Fruit fly (Drosophila melanogaster) Kc167 (cell line): ENCODE measurements around the gene CG10996.

Experiments
- Myc ChIP-seq: fragments of >200 bp; optimal IDR thresholded peaks from 2 replicates; lab custom pipeline; 2017; ENCODE audit warnings: missing external identifiers
- Sin3A ChIP-seq: fragments of >200 bp; optimal IDR thresholded peaks from 2 replicates; lab custom pipeline; 2018; ENCODE audit warnings: missing external identifiers
- h ChIP-seq: fragments of >200 bp; optimal IDR thresholded peaks from 3 replicates; lab custom pipeline; 2018; ENCODE audit warnings: missing external identifiers
- insv ChIP-seq: fragments of >200 bp; optimal IDR thresholded peaks from 3 replicates; lab custom pipeline; 2018; ENCODE audit warnings: missing external identifiers
- psq ChIP-seq: fragments of >200 bp; optimal IDR thresholded peaks from 2 replicates; lab custom pipeline; 2017; ENCODE audit warnings: missing external identifiers
- ttk ChIP-seq: sonication (Bioruptor generic); optimal IDR thresholded peaks from 2 replicates; lab custom pipeline; 2017; ENCODE audit warnings: missing external identifiers

The CG10996 gene

dm6 chrX:13821039-13821774 is 23.8 kb upstream of the CG10996 start:
- TF ChIP-seq ttk (lab: Kevin White, UChicago): no peak
- no peak for TF ChIP-seq h (lab: Kevin White, UChicago)
- TF ChIP-seq psq (lab: Kevin White, UChicago): no peak
- no peak for TF ChIP-seq Myc (lab: Kevin White, UChicago)
- no peak for TF ChIP-seq Sin3A (lab: Kevin White, UChicago)
- TF ChIP-seq insv (lab: Kevin White, UChicago): no peak

DNA sequence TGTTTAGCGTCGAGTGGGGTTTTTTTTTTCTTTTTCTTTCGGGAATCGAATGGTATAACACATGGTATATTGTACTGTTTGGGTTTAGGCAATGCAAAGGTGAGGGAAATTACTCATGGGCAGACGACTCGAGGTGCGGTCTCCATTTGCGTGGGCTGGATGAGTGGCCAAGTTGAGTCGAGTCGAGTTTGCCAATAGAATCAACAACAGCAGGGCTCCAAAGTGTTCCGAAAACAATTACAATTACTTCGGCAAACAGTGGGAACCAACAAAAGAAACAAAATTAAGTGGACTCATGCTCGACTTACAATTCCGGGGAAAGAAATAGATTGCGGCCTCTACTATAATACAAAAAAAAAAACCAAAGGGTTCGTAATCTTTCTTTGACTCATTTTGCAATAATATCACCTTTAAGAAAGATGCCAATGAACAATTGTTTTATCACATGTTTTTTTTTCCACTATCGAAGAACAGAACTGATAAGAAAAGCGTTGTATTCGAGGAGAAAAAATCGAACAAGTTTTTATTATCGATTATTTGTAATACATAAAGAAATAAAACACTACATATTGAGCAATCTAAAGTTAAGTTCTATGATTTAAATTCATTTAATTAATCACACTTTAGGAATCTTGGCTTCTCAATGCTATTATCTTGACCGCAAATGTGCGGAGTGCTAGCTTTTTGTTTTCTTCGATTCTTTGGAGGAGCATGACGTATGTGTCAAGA is 23.0 kb upstream of the CG10996 start:
- no peak for TF ChIP-seq Myc (lab: Kevin White, UChicago)
- no peak for TF ChIP-seq ttk (lab: Kevin White, UChicago)
- TF ChIP-seq psq (lab: Kevin White, UChicago): no peak
- TF ChIP-seq h (lab: Kevin White, UChicago): no peak
- no peak for TF ChIP-seq insv (lab: Kevin White, UChicago)
- TF ChIP-seq Sin3A (lab: Kevin White, UChicago): no peak

- TF ChIP-seq ttk (lab: Kevin White, UChicago): no peak
- no peak for TF ChIP-seq Sin3A (lab: Kevin White, UChicago)
- TF ChIP-seq psq (lab: Kevin White, UChicago): no peak
- no peak for TF ChIP-seq insv (lab: Kevin White, UChicago)
- no peak for TF ChIP-seq Myc (lab: Kevin White, UChicago)
- no peak for TF ChIP-seq h (lab: Kevin White, UChicago)
Measured at dm6 chrX:13819682-13820081, 22.2 kb upstream of the CG10996 start.

DNA sequence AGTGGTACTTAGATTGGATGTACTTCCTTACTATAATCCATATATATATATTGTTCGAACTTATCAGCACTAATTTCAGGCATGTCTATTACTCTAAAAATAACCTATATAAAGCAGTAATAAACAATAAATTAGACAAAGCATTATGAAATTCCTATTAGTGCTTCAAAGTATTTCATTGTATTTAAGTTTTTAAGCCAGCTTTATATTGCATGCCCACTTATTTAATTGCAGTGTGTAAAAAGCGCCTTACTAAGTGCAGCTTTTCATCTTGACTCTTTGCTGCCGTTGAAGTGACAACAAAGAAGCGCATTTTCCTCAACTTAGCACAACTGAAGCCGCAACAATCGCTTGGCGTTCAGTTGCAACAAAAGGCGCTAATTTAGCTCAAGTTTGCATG is 21.4 kb upstream of the CG10996 start:
- TF ChIP-seq psq (lab: Kevin White, UChicago) (no peak), ttk (lab: Kevin White, UChicago) (no peak), Sin3A (lab: Kevin White, UChicago) (no peak), Myc (lab: Kevin White, UChicago) (no peak), h (lab: Kevin White, UChicago) (no peak), insv (lab: Kevin White, UChicago) (no peak)

dm6 chrX:13818172-13818472 is 20.7 kb upstream of the CG10996 start:
- TF ChIP-seq insv (lab: Kevin White, UChicago) (no peak), Myc (lab: Kevin White, UChicago) (no peak), Sin3A (lab: Kevin White, UChicago) (no peak), h (lab: Kevin White, UChicago) (no peak)

DNA sequence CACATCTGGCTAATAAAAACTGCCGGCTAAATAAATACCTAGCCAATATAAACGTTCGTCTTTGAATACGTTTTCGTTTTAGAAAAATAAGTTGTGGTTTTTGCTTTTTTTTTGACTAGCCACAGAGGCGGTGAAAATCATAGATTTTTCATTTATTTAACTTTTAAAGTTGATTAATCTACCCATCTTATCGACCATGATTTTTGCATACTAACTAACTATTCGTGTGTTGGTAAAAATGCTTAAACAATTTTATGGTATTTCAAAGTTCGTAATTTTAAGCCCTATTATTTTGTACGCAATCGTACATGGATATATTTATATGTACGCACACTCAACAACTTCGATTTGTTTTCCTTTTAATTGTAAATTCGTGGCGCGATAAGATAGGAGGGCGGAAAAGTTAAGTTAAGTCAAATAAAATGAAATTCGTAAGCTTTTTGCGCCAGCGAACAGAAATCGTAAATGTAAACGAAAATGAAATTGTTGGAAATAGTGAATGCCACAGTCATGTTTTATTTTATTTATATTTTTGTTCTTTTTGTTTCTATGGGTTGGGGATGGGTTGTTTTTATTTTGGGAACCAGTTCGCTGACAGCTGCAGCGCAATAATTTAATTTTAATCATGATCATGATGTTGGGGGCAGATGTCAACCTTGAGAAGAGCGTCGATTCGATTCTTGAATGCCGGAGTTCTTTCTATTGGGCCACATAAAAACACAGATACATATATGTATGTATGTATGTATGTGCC is 20.2 kb upstream of the CG10996 start:
- TF ChIP-seq Myc (lab: Kevin White, UChicago): no peak

dm6 chrX:13815526-13816173 is 18.2 kb upstream of the CG10996 start:
- TF ChIP-seq insv (lab: Kevin White, UChicago) (no peak), h (lab: Kevin White, UChicago) (no peak), Sin3A (lab: Kevin White, UChicago) (no peak), Myc (lab: Kevin White, UChicago) (no peak), psq (lab: Kevin White, UChicago) (no peak), ttk (lab: Kevin White, UChicago) (no peak)

dm6 chrX:13814058-13814457 is 16.6 kb upstream of the CG10996 start:
- TF ChIP-seq psq (lab: Kevin White, UChicago): no peak
- TF ChIP-seq Myc (lab: Kevin White, UChicago): no peak
- no peak for TF ChIP-seq h (lab: Kevin White, UChicago)
- no peak for TF ChIP-seq ttk (lab: Kevin White, UChicago)
- TF ChIP-seq insv (lab: Kevin White, UChicago): no peak
- no peak for TF ChIP-seq Sin3A (lab: Kevin White, UChicago)

DNA sequence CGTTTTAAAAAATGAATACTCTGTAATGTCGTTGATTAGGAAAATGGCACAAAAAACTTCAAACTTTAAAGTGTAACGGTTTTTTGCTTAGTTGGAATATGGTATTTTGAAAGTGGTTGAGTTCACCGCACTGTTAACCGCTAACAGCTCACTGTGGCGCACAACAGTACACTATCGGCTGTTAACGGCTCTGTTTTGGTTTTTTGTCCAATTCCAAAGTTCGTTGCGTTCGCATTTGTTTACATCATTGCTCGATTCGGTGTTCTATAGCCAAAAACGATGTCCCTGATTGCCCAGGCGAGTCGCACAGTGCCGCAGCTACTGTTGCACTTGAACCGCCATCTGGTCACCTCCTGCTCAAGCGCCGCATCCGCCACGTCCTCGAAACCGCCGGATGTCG is 14.0 kb upstream of the CG10996 start, which contains the start of gene CG11095:
TSS of gene CG11095 (plus strand) at position 205 of the 400 bp plus-strand sequence.
- TF ChIP-seq Myc (lab: Kevin White, UChicago) (no peak), h (lab: Kevin White, UChicago) (no peak), ttk (lab: Kevin White, UChicago) (no peak), Sin3A (lab: Kevin White, UChicago) (no peak)

dm6 chrX:13805554-13805953 is 8.1 kb upstream of the CG10996 start:
- TF ChIP-seq Myc (lab: Kevin White, UChicago) (no peak), Sin3A (lab: Kevin White, UChicago) (no peak), psq (lab: Kevin White, UChicago) (no peak), ttk (lab: Kevin White, UChicago) (no peak), h (lab: Kevin White, UChicago) (no peak), insv (lab: Kevin White, UChicago) (no peak)

DNA sequence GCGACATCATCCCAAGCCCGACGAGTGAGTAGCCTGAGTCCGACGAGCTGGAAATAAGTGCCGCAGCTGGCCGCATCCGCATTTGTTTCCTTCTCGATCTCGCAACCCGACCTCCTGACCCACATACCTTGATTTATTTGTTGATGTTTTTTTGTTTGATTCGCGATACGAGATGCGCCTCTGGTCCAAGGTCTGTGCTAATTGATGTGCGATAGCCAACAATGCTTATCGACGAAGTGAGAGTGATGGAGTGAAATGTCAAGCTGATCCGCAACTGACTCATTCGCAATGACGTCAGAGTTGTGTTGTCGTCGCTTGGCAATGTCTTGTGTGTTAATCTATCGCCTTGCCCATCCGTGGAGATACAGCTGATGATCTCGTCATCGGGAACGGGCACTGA is 7.0 kb upstream of the CG10996 start:
- no peak for TF ChIP-seq Myc (lab: Kevin White, UChicago)
- no peak for TF ChIP-seq Sin3A (lab: Kevin White, UChicago)
- no peak for TF ChIP-seq psq (lab: Kevin White, UChicago)
- no peak for TF ChIP-seq h (lab: Kevin White, UChicago)
- no peak for TF ChIP-seq ttk (lab: Kevin White, UChicago)
- TF ChIP-seq insv (lab: Kevin White, UChicago): no peak
